Fruit fly (Drosophila melanogaster) S2 (cell line): ENCODE data around the gene Grl36a.

Source experiments
- CG8478 ChIP-seq: fragments of >200 bp; optimal IDR thresholded peaks from 2 replicates; lab custom pipeline; 2018
- CTCF ChIP-seq, 2 experiments: fragments of >200 bp; optimal IDR thresholded peaks; 2 replicates each; lab custom pipeline; 2018

- TF ChIP-seq CG8478 (no peak), CTCF (optimal IDR thresholded peaks at IDR 0.05; lab: Kevin White, UChicago) (no peak)
Observed at dm6 chr2L:17222176-17222575, 40.4 kb downstream of the Grl36a start.
